Worm (Caenorhabditis elegans) whole organism, young adult: ENCODE results near the gene fbxb-106.

Experiments used
- B0019.2 ChIP-seq: fragments of 200-800 bp; sonication (Bioruptor generic); conservative IDR thresholded peaks from 2 replicates; pipeline ENCODE4 v1.3.6; 2022; ENCODE audit warnings: missing genetic modification reagents, missing genetic modification characterization, missing compliant biosample characterization
- B0336.3 ChIP-seq: fragments of 200-800 bp; sonication (Bioruptor generic); IDR thresholded peaks from 2 replicates; pipeline ENCODE4 v1.3.6; 2022; ENCODE audit warnings: missing genetic modification characterization, missing compliant biosample characterization
- C17E4.6 ChIP-seq: fragments of 200-800 bp; sonication (Bioruptor generic); IDR thresholded peaks from 2 replicates; pipeline ENCODE4 v1.3.6; 2022; ENCODE audit warnings: missing genetic modification reagents, missing genetic modification characterization, missing compliant biosample characterization
- D2030.7 ChIP-seq: fragments of 200-800 bp; sonication (Bioruptor generic); IDR thresholded peaks from 2 replicates; pipeline ENCODE4 v1.3.6; 2022; ENCODE audit warnings: missing genetic modification reagents, missing genetic modification characterization, missing compliant biosample characterization
- F37B4.10 ChIP-seq: fragments of 200-800 bp; sonication (Bioruptor generic); IDR thresholded peaks from 2 replicates; pipeline ENCODE4 v1.3.6; 2022; ENCODE audit warnings: missing genetic modification characterization, missing compliant biosample characterization
- F49E8.2 ChIP-seq: sonication (generic microtip); optimal IDR thresholded peaks from 3 replicates; lab custom pipeline; 2017; ENCODE audit warnings: missing genetic modification characterization, mild to moderate bottlenecking, missing compliant biosample characterization, antibody characterized with exemption, moderate library complexity; ENCODE audit not compliant: insufficient read depth
- K12H6.12 ChIP-seq: fragments of 200-800 bp; sonication (Bioruptor generic); optimal IDR thresholded peaks from 2 replicates; lab custom pipeline; 2018; ENCODE audit warnings: mild to moderate bottlenecking, missing genetic modification characterization, missing compliant biosample characterization
- T26A5.8 ChIP-seq: sonication (generic microtip); optimal IDR thresholded peaks from 2 replicates; lab custom pipeline; 2016; ENCODE audit warnings: missing genetic modification characterization, missing compliant biosample characterization
- Y53F4B.3 ChIP-seq: fragments of 200-800 bp; sonication (Bioruptor generic); IDR thresholded peaks from 2 replicates; pipeline ENCODE4 v1.3.6; 2022; ENCODE audit warnings: missing genetic modification reagents, missing genetic modification characterization, missing compliant biosample characterization
- atf-7 ChIP-seq: sonication (generic microtip); optimal IDR thresholded peaks from 2 replicates; lab custom pipeline; 2017; ENCODE audit warnings: mild to moderate bottlenecking, missing genetic modification characterization, missing compliant biosample characterization
- attf-3 ChIP-seq: fragments of 200-800 bp; sonication (Bioruptor generic); conservative IDR thresholded peaks from 2 replicates; pipeline ENCODE4 v1.3.6; 2022; ENCODE audit warnings: missing genetic modification reagents, missing genetic modification characterization, missing compliant biosample characterization
- bed-1 ChIP-seq: fragments of 200-800 bp; sonication (Bioruptor generic); IDR thresholded peaks from 2 replicates; pipeline ENCODE4 v1.3.6; 2022; ENCODE audit warnings: missing genetic modification reagents, missing genetic modification characterization, missing compliant biosample characterization
- bed-2 ChIP-seq: fragments of 200-800 bp; sonication (Bioruptor generic); IDR thresholded peaks from 2 replicates; pipeline ENCODE4 v1.3.6; 2022; ENCODE audit warnings: missing genetic modification reagents, missing genetic modification characterization, missing compliant biosample characterization
- ceh-100 ChIP-seq: fragments of 200-800 bp; sonication (Bioruptor generic); IDR thresholded peaks from 2 replicates; pipeline ENCODE4 v1.3.6; 2022; ENCODE audit warnings: missing genetic modification reagents, missing genetic modification characterization, missing compliant biosample characterization
- ceh-58 ChIP-seq: fragments of 200-800 bp; sonication (Bioruptor generic); IDR thresholded peaks from 2 replicates; pipeline ENCODE4 v1.3.6; 2022; ENCODE audit warnings: missing genetic modification characterization, missing compliant biosample characterization
- ceh-79 ChIP-seq: sonication (generic microtip); optimal IDR thresholded peaks from 2 replicates; lab custom pipeline; 2017; ENCODE audit warnings: mild to moderate bottlenecking, missing genetic modification characterization, missing compliant biosample characterization
- egl-44 ChIP-seq: fragments of 200-800 bp; sonication (Bioruptor generic); IDR thresholded peaks from 2 replicates; pipeline ENCODE4 v1.3.6; 2022; ENCODE audit warnings: missing genetic modification reagents, missing genetic modification characterization, missing compliant biosample characterization
- egrh-3 ChIP-seq: fragments of 200-800 bp; sonication (Bioruptor generic); IDR thresholded peaks from 2 replicates; pipeline ENCODE4 v1.3.6; 2022; ENCODE audit warnings: missing genetic modification reagents, missing genetic modification characterization, missing compliant biosample characterization
- gei-17 ChIP-seq: fragments of 200-800 bp; sonication (Bioruptor generic); optimal IDR thresholded peaks from 2 replicates; lab custom pipeline; 2018; ENCODE audit warnings: mild to moderate bottlenecking, missing genetic modification characterization, missing compliant biosample characterization
- him-1 ChIP-seq: sonication (generic microtip); optimal IDR thresholded peaks from 2 replicates; lab custom pipeline; 2016; ENCODE audit warnings: missing genotype, missing genetic modification reagents, missing genetic modification characterization, missing compliant biosample characterization
- let-607 ChIP-seq, 2 experiments: fragments of 200-800 bp in 1 of 2; sonication (Bioruptor generic) in 1 of 2; sonication (generic microtip) in 1 of 2; optimal IDR thresholded peaks; 2 replicates each; lab custom pipeline; 2016 to 2018; ENCODE audit warnings: mild to moderate bottlenecking in 2 of 2, missing compliant biosample characterization in 2 of 2, missing genetic modification characterization in 2 of 2, moderate library complexity in 2 of 2, missing genotype in 1 of 2
- lin-35 ChIP-seq, 3 experiments: fragments of 150-350 bp in 2 of 3; sonication (generic microtip) in 1 of 3; optimal IDR thresholded peaks; 2 replicates each; lab custom pipeline; 2014 to 2018; ENCODE audit warnings: missing biosample characterization in 3 of 3, missing genetic modification characterization in 3 of 3, missing genetic modification reagents in 3 of 3
- lin-40 ChIP-seq: sonication (generic microtip); optimal IDR thresholded peaks from 2 replicates; lab custom pipeline; 2016; ENCODE audit warnings: missing genetic modification characterization, mild to moderate bottlenecking, missing compliant biosample characterization, missing genotype, missing genetic modification reagents
- lin-54 ChIP-seq: fragments of 200-800 bp; sonication (Bioruptor generic); optimal IDR thresholded peaks from 2 replicates; lab custom pipeline; 2018; ENCODE audit warnings: mild to moderate bottlenecking, missing genetic modification characterization, missing compliant biosample characterization
- lsy-27 ChIP-seq: sonication (generic microtip); optimal IDR thresholded peaks from 2 replicates; lab custom pipeline; 2017; ENCODE audit warnings: missing genetic modification characterization, mild to moderate bottlenecking, missing compliant biosample characterization, antibody characterized with exemption, missing genotype, borderline replicate concordance; ENCODE audit not compliant: insufficient read depth
- madf-6 ChIP-seq: fragments of 200-800 bp; sonication (Bioruptor generic); IDR thresholded peaks from 2 replicates; pipeline ENCODE4 v1.3.6; 2022; ENCODE audit warnings: missing genetic modification reagents, missing genetic modification characterization, missing compliant biosample characterization
- madf-8 ChIP-seq: fragments of 200-800 bp; sonication (Bioruptor generic); conservative IDR thresholded peaks from 2 replicates; pipeline ENCODE4 v1.3.6; 2022; ENCODE audit warnings: missing genetic modification reagents, missing genetic modification characterization, missing compliant biosample characterization
- mcd-1 ChIP-seq: fragments of 200-800 bp; sonication (Bioruptor generic); IDR thresholded peaks from 2 replicates; pipeline ENCODE4 v1.3.6; 2022; ENCODE audit warnings: missing genetic modification reagents, missing genetic modification characterization, missing compliant biosample characterization
- mxl-1 ChIP-seq: sonication (generic microtip); optimal IDR thresholded peaks from 2 replicates; lab custom pipeline; 2016; ENCODE audit warnings: missing genetic modification characterization, missing compliant biosample characterization
- nhr-120 ChIP-seq: fragments of 200-800 bp; sonication (Bioruptor generic); IDR thresholded peaks from 2 replicates; pipeline ENCODE4 v1.3.6; 2022; ENCODE audit warnings: missing genetic modification characterization, missing compliant biosample characterization
- nhr-27 ChIP-seq: fragments of 200-800 bp; sonication (Bioruptor generic); optimal IDR thresholded peaks from 2 replicates; lab custom pipeline; 2018; ENCODE audit warnings: mild to moderate bottlenecking, missing genetic modification characterization, moderate library complexity, missing compliant biosample characterization
- rec-8 ChIP-seq, 2 experiments: sonication (generic microtip); optimal IDR thresholded peaks; 2 replicates each; lab custom pipeline; 2016; ENCODE audit warnings: mild to moderate bottlenecking in 2 of 2, missing genetic modification characterization in 2 of 2, missing genetic modification reagents in 2 of 2, missing genotype in 2 of 2, missing biosample characterization in 1 of 2, missing compliant biosample characterization in 1 of 2, moderate library complexity in 1 of 2
- snpc-4 ChIP-seq, 5 experiments: fragments of 150-350 bp in 1 of 5; sonication (generic microtip) in 4 of 5; optimal IDR thresholded peaks; 2 replicates each; lab custom pipeline; 2014 to 2018; ENCODE audit warnings: missing genetic modification characterization in 5 of 5, missing biosample characterization in 3 of 5, antibody characterized with exemption in 2 of 5, mild to moderate bottlenecking in 2 of 5, missing compliant biosample characterization in 2 of 5, missing genotype in 2 of 5, moderate library complexity in 2 of 5, missing genetic modification reagents in 1 of 5
- somi-1 ChIP-seq: fragments of 200-800 bp; sonication (Bioruptor generic); optimal IDR thresholded peaks from 2 replicates; lab custom pipeline; 2018; ENCODE audit warnings: mild to moderate bottlenecking, missing genetic modification characterization, missing compliant biosample characterization
- tlf-1 ChIP-seq: fragments of 200-800 bp; sonication (Bioruptor generic); optimal IDR thresholded peaks from 2 replicates; lab custom pipeline; 2018; ENCODE audit warnings: mild to moderate bottlenecking, missing genetic modification characterization, missing compliant biosample characterization

fbxb-106 gene

ce11 chrII:2772166-2772565, 10.0 kb downstream of the fbxb-106 start, which contains the start of gene sdz-10:
TSS of gene sdz-10 (minus strand) at chrII:2772266.
- TF ChIP-seq F49E8.2 (no peak), mxl-1 (no peak), Y53F4B.3 (no peak), B0019.2 (GFP tag; lab: Robert Waterston, UW) (no peak), madf-8 (GFP tag; lab: Robert Waterston, UW) (no peak), lin-35 (GFP tag; optimal IDR thresholded peaks at IDR 0.05; lab: Kevin White, UChicago) (no peak), attf-3 (GFP tag; lab: Robert Waterston, UW) (no peak), madf-6 (GFP tag; lab: Robert Waterston, UW) (no peak), tlf-1 (GFP tag; lab: Kevin White, UChicago) (no peak)

- TF ChIP-seq lin-40 (tag; lab: Kevin White, UChicago) (no peak), F37B4.10 (GFP tag; lab: Robert Waterston, UW) (no peak), bed-2 (no peak), C17E4.6 (GFP tag; lab: Robert Waterston, UW) (no peak)
Measured at ce11 chrII:2773534-2773933, 11.3 kb downstream of the fbxb-106 start, which contains the start of gene sdz-9. TSS of gene sdz-9 (minus strand) at chrII:2773634.

- TF ChIP-seq atf-7 (tag; lab: Kevin White, UChicago) (no peak), lin-54 (GFP tag; lab: Kevin White, UChicago) (no peak), lsy-27 (tag; lab: Kevin White, UChicago) (no peak), ceh-58 (no peak), K12H6.12 (tag; lab: Kevin White, UChicago) (no peak), mcd-1 (no peak), gei-17 (GFP tag; lab: Kevin White, UChicago) (no peak), egl-44 (GFP tag; lab: Robert Waterston, UW) (no peak), T26A5.8 (tag; lab: Kevin White, UChicago) (no peak), let-607 (tag; optimal IDR thresholded peaks at IDR 0.05; lab: Kevin White, UChicago) (no peak), D2030.7 (GFP tag; lab: Robert Waterston, UW) (no peak), ceh-100 (GFP tag; lab: Robert Waterston, UW) (no peak), snpc-4 (GFP tag; optimal IDR thresholded peaks at IDR 0.05; lab: Kevin White, UChicago) (no peak), snpc-4 (tag; optimal IDR thresholded peaks at IDR 0.05; lab: Kevin White, UChicago) (no peak), attf-3 (GFP tag; lab: Robert Waterston, UW) (no peak), ceh-79 (tag; lab: Kevin White, UChicago) (no peak), bed-1 (GFP tag; lab: Robert Waterston, UW) (no peak)
Measured at ce11 chrII:2774904-2775303, 12.7 kb downstream of the fbxb-106 start, which contains the start of gene fbxb-111. TSS of gene fbxb-111 (minus strand) at chrII:2775004.

- no peak for TF ChIP-seq him-1 (tag; lab: Kevin White, UChicago)
- no peak for TF ChIP-seq F49E8.2
- no peak for TF ChIP-seq tlf-1 (GFP tag; lab: Kevin White, UChicago)
- TF ChIP-seq nhr-120 (GFP tag; lab: Robert Waterston, UW): no peak
- TF ChIP-seq B0336.3 (GFP tag; lab: Robert Waterston, UW): no peak
- TF ChIP-seq let-607 (tag; optimal IDR thresholded peaks at IDR 0.05; lab: Kevin White, UChicago): no peak
- no peak for TF ChIP-seq rec-8 (tag; optimal IDR thresholded peaks at IDR 0.05; lab: Kevin White, UChicago)
- TF ChIP-seq somi-1: no peak
- no peak for TF ChIP-seq nhr-27 (tag; lab: Kevin White, UChicago)
- TF ChIP-seq egrh-3 (GFP tag; lab: Robert Waterston, UW): no peak
Measured at ce11 chrII:2777846-2778245, 15.6 kb downstream of the fbxb-106 start, which contains the start of gene F08D12.4. TSS of gene F08D12.4 (plus strand) at chrII:2778146.
